Fruit fly (Drosophila melanogaster) whole organism, embryonic: ENCODE results near the gene CG17564.

Experiments used
- Abd-B ChIP-seq: fragments of 200-800 bp; sonication (Bioruptor generic); optimal IDR thresholded peaks from 2 replicates; lab custom pipeline; 2018; ENCODE audit warnings: missing biosample characterization, mild to moderate bottlenecking, missing genetic modification characterization, moderate library complexity
- CG10979 ChIP-seq: fragments of 200-800 bp; sonication (Bioruptor generic); optimal IDR thresholded peaks from 2 replicates; lab custom pipeline; 2018; ENCODE audit warnings: missing biosample characterization, mild to moderate bottlenecking, missing genetic modification characterization, moderate library complexity
- CG11695 ChIP-seq: fragments of 200-800 bp; sonication (Bioruptor generic); IDR thresholded peaks from 3 replicates; pipeline ENCODE4 v1.3.6; 2022; ENCODE audit warnings: missing biosample characterization, missing genetic modification characterization
- CG12219 ChIP-seq: fragments of 200-800 bp; sonication (Bioruptor generic); optimal IDR thresholded peaks from 3 replicates; lab custom pipeline; 2018; ENCODE audit warnings: missing biosample characterization, mild to moderate bottlenecking, missing genetic modification characterization
- CG14050 ChIP-seq: fragments of 200-800 bp; sonication (Bioruptor generic); IDR thresholded peaks from 3 replicates; pipeline ENCODE4 v1.3.6; 2022; ENCODE audit warnings: missing biosample characterization, missing genetic modification characterization
- CG14441 ChIP-seq: fragments of 200-800 bp; sonication (Bioruptor generic); IDR thresholded peaks from 2 replicates; pipeline ENCODE4 v1.3.6; 2022; ENCODE audit warnings: missing biosample characterization, missing genetic modification characterization
- CG15514 ChIP-seq: fragments of 200-800 bp; sonication (Bioruptor generic); optimal IDR thresholded peaks from 3 replicates; lab custom pipeline; 2017; ENCODE audit warnings: missing biosample characterization, missing genetic modification characterization, mild to moderate bottlenecking, moderate library complexity, missing genetic modification reagents
- CG17385 ChIP-seq: fragments of 200-800 bp; sonication (Bioruptor generic); optimal IDR thresholded peaks from 3 replicates; lab custom pipeline; 2018; ENCODE audit warnings: missing biosample characterization, mild to moderate bottlenecking, missing genetic modification characterization
- CG30403 ChIP-seq: fragments of 200-800 bp; sonication (Bioruptor generic); optimal IDR thresholded peaks from 3 replicates; lab custom pipeline; 2016; ENCODE audit warnings: missing biosample characterization, missing genetic modification characterization
- CG5245 ChIP-seq: fragments of 200-800 bp; sonication (Bioruptor generic); optimal IDR thresholded peaks from 3 replicates; lab custom pipeline; 2016; ENCODE audit warnings: missing biosample characterization, missing genetic modification characterization
- CoRest ChIP-seq: fragments of 200-800 bp; sonication (Bioruptor generic); optimal IDR thresholded peaks from 3 replicates; lab custom pipeline; 2018; ENCODE audit warnings: missing biosample characterization, mild to moderate bottlenecking, missing genetic modification characterization, moderate library complexity
- Gug ChIP-seq: fragments of 200-800 bp; sonication (Bioruptor generic); IDR thresholded peaks from 4 replicates; pipeline ENCODE4 v1.3.6; 2022; ENCODE audit warnings: missing biosample characterization, missing genetic modification characterization
- Hmr ChIP-seq: fragments of 200-800 bp; sonication (Bioruptor generic); optimal IDR thresholded peaks from 3 replicates; lab custom pipeline; 2017; ENCODE audit warnings: mild to moderate bottlenecking, missing biosample characterization, missing genetic modification reagents, missing genetic modification characterization
- Hsf ChIP-seq: fragments of 200-800 bp; sonication (Bioruptor generic); optimal IDR thresholded peaks from 3 replicates; lab custom pipeline; 2016; ENCODE audit warnings: missing biosample characterization, missing genetic modification characterization
- Opbp ChIP-seq: fragments of 200-800 bp; sonication (Bioruptor generic); IDR thresholded peaks from 3 replicates; pipeline ENCODE4 v1.3.6; 2022; ENCODE audit warnings: missing biosample characterization, missing genetic modification characterization; ENCODE audit not compliant: partially characterized antibody
- Xbp1 ChIP-seq: fragments of 200-800 bp; sonication (Bioruptor generic); optimal IDR thresholded peaks from 3 replicates; lab custom pipeline; 2016; ENCODE audit warnings: missing biosample characterization, mild to moderate bottlenecking, missing genetic modification characterization
- bab2 ChIP-seq: fragments of 200-800 bp; sonication (Bioruptor generic); optimal IDR thresholded peaks from 2 replicates; lab custom pipeline; 2016; ENCODE audit warnings: missing biosample characterization, missing genetic modification characterization
- bcd ChIP-seq: fragments of 200-800 bp; sonication (Bioruptor generic); optimal IDR thresholded peaks from 2 replicates; lab custom pipeline; 2017; ENCODE audit warnings: missing biosample characterization, mild to moderate bottlenecking, missing genetic modification characterization
- eve ChIP-seq, 2 experiments: fragments of >200 bp; optimal IDR thresholded peaks; 2 replicates each; lab custom pipeline; 2017; ENCODE audit warnings: missing biosample characterization in 2 of 2, missing genetic modification characterization in 2 of 2
- ken ChIP-seq: fragments of 200-800 bp; sonication (Bioruptor generic); IDR thresholded peaks from 3 replicates; pipeline ENCODE4 v1.3.6; 2022; ENCODE audit warnings: missing biosample characterization, missing genetic modification characterization
- nau ChIP-seq: fragments of 200-800 bp; sonication (Bioruptor generic); optimal IDR thresholded peaks from 3 replicates; lab custom pipeline; 2017; ENCODE audit warnings: missing biosample characterization, mild to moderate bottlenecking, missing genetic modification characterization, missing genetic modification reagents
- org-1 ChIP-seq: fragments of 200-800 bp; sonication (Bioruptor generic); optimal IDR thresholded peaks from 2 replicates; lab custom pipeline; 2017; ENCODE audit warnings: missing biosample characterization, missing genetic modification characterization
- sisA ChIP-seq: fragments of 200-800 bp; sonication (Bioruptor generic); IDR thresholded peaks from 2 replicates; pipeline ENCODE4 v1.3.6; 2022; ENCODE audit warnings: missing biosample characterization, missing genetic modification characterization
- sqz ChIP-seq: fragments of 200-800 bp; sonication (Bioruptor generic); optimal IDR thresholded peaks from 3 replicates; lab custom pipeline; 2018; ENCODE audit warnings: missing biosample characterization, mild to moderate bottlenecking, missing genetic modification characterization
- tin ChIP-seq: fragments of 200-800 bp; sonication (Bioruptor generic); optimal IDR thresholded peaks from 3 replicates; lab custom pipeline; 2016; ENCODE audit warnings: missing biosample characterization, missing genetic modification characterization
- wor ChIP-seq: fragments of 200-800 bp; sonication (Bioruptor generic); IDR thresholded peaks from 2 replicates; pipeline ENCODE4 v1.3.6; 2022; ENCODE audit warnings: missing biosample characterization, missing genetic modification characterization

Gene CG17564

DNA sequence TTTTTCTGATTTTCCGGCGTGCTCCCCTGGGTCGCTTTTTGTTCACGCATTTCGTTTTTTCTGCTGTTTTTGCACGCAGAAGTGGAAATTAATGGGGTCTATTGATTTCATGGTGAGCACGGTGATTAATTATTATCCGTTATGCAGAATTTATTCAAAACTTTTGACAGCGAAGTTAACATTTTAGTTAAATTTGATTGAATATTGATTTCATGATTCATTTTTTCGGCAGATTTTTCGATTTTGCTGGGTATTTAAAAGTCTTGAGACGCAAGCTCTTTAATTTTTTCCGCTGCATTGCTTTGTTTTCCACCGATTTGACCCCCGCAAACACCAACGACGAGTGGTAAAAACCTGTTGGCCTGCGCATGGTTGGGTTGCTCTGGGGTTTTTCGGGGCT lies 47.3 kb downstream of the CG17564 start (continued):
- peak; percentile 25 for TF ChIP-seq Hsf (GFP tag; lab: Kevin White, UChicago)
- TF ChIP-seq org-1 = peak; percentile 17
- TF ChIP-seq CG30403 = peak; percentile 26
- TF ChIP-seq CG11695 = peak; percentile 56; the same call in 1 of the 3 replicates
- peak; percentile 23; the same call in 1 of the 3 replicates for TF ChIP-seq CG14050 (GFP tag; lab: Robert Waterston, UW)
- no peak for TF ChIP-seq Opbp (GFP tag; lab: Robert Waterston, UW)
- TF ChIP-seq ken (GFP tag; lab: Robert Waterston, UW) = peak; percentile 25; the same call in 1 of the 3 replicates
- peak; percentile 30 for TF ChIP-seq CG17385
- peak; percentile 26 for TF ChIP-seq CG10979
- TF ChIP-seq sisA (GFP tag; lab: Robert Waterston, UW) = peak; percentile 55; the same call in 1 of the 2 replicates
- peak; percentile 31 for TF ChIP-seq CoRest (tag; lab: Kevin White, UChicago)
- peak in 1 of 2 experiments; percentile 26 for TF ChIP-seq eve (GFP tag; optimal IDR thresholded peaks at IDR 0.05; lab: Kevin White, UChicago)
- TF ChIP-seq CG15514 (GFP tag; lab: Kevin White, UChicago) = no peak
- TF ChIP-seq Xbp1 = peak; percentile 37
- peak; percentile 39; the same call in 1 of the 4 replicates for TF ChIP-seq Gug (GFP tag; lab: Robert Waterston, UW)
- TF ChIP-seq CG14441 (GFP tag; lab: Robert Waterston, UW) = peak; percentile 45; the same call in 1 of the 2 replicates
- TF ChIP-seq tin (GFP tag; lab: Kevin White, UChicago) = peak; percentile 30
- peak; percentile 28 for TF ChIP-seq CG12219 (GFP tag; lab: Kevin White, UChicago)
- no peak for TF ChIP-seq nau (GFP tag; lab: Kevin White, UChicago)
- TF ChIP-seq sqz = no peak
- peak; percentile 43 for TF ChIP-seq bab2 (GFP tag; lab: Kevin White, UChicago)
- peak; percentile 33 for TF ChIP-seq Abd-B (GFP tag; lab: Kevin White, UChicago)
- peak; percentile 21 for TF ChIP-seq bcd (GFP tag; lab: Kevin White, UChicago)
- peak; percentile 25 for TF ChIP-seq CG5245 (GFP tag; lab: Kevin White, UChicago)
- peak; percentile 53 for TF ChIP-seq wor
- peak; percentile 23 for TF ChIP-seq Hmr
